1 fruit fly cellular context compared by ENCODE assay signal in the genomic region with DNA sequence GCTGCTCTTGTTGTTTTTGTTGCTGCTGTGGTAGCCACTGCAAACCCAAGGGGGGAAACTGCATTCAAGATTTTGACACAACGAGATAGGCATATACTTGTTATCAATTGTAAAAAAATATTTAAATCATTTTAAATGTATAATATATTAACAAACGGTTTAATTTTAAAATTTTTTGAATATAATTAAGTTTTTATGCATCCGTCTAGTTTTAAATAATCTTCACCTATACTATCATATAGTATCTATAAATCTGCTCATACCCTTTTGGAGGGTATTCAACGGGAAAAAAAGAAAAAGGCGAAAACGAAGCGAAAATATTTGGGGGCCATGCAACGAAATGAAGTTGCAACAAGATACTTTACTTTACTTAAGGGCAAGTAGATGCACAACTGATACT.
TF ChIP-seq lines count a peak whose summit lies in the region.

No protein-coding gene starts in this region.

TF ChIP-seq in whole organism, prepupa, 60 proteins besides CTCF, POLR2A, EP300 and RAD21 (continued from another document):
- peak; percentile 25 for TF ChIP-seq lz (GFP tag; optimal IDR thresholded peaks at IDR 0.05; lab: Kevin White, UChicago)
- peak; percentile 85 for TF ChIP-seq svp (GFP tag; lab: Kevin White, UChicago)
- no peak for TF ChIP-seq eg (GFP tag; IDR thresholded peaks at IDR 0.05; lab: Robert Waterston, UW)
- TF ChIP-seq Met (GFP tag; optimal IDR thresholded peaks at IDR 0.05; lab: Kevin White, UChicago), result peak; percentile 66
- no peak for TF ChIP-seq CG32006 (GFP tag; optimal IDR thresholded peaks at IDR 0.05; lab: Kevin White, UChicago)
- TF ChIP-seq esn (GFP tag; optimal IDR thresholded peaks at IDR 0.05; lab: Kevin White, UChicago), result peak; percentile 76
- peak; percentile 49 for TF ChIP-seq topi (GFP tag; optimal IDR thresholded peaks at IDR 0.05; lab: Kevin White, UChicago)
- TF ChIP-seq Gug (GFP tag; IDR thresholded peaks at IDR 0.05; lab: Robert Waterston, UW), result no peak
- TF ChIP-seq achi (GFP tag; optimal IDR thresholded peaks at IDR 0.05; lab: Kevin White, UChicago), result peak; percentile 41
- TF ChIP-seq Eip78C (GFP tag; lab: Kevin White, UChicago), result peak; percentile 86
- peak; percentile 58 for TF ChIP-seq CG6792 (GFP tag; optimal IDR thresholded peaks at IDR 0.05; lab: Kevin White, UChicago)
- TF ChIP-seq CG11762 (GFP tag; optimal IDR thresholded peaks at IDR 0.05; lab: Kevin White, UChicago; ENCODE audit: insufficient read depth), result peak; percentile 3
- TF ChIP-seq CG11902 (GFP tag; optimal IDR thresholded peaks at IDR 0.05; lab: Kevin White, UChicago), result peak; percentile 34
- peak; percentile 36 for TF ChIP-seq CG3032 (tag; optimal IDR thresholded peaks at IDR 0.05; lab: Kevin White, UChicago)
- TF ChIP-seq Smox (GFP tag; optimal IDR thresholded peaks at IDR 0.05; lab: Kevin White, UChicago), result peak; percentile 48
- TF ChIP-seq fd59A (GFP tag; optimal IDR thresholded peaks at IDR 0.05; lab: Kevin White, UChicago), result no peak
- TF ChIP-seq dac (GFP tag; optimal IDR thresholded peaks at IDR 0.05; lab: Kevin White, UChicago), result no peak
- no peak for TF ChIP-seq Sox102F (GFP tag; optimal IDR thresholded peaks at IDR 0.05; lab: Kevin White, UChicago)
- TF ChIP-seq CG16779 (tag; optimal IDR thresholded peaks at IDR 0.05; lab: Kevin White, UChicago), result no peak
- no peak for TF ChIP-seq Eip75B (GFP tag; optimal IDR thresholded peaks at IDR 0.05; lab: Kevin White, UChicago)
- no peak for TF ChIP-seq CG1621 (tag; optimal IDR thresholded peaks at IDR 0.05; lab: Kevin White, UChicago)
- TF ChIP-seq Hr39 (GFP tag; optimal IDR thresholded peaks at IDR 0.05; lab: Kevin White, UChicago), result peak; percentile 22
- peak; percentile 79 for TF ChIP-seq CG34406 (GFP tag; optimal IDR thresholded peaks at IDR 0.05; lab: Kevin White, UChicago)
- TF ChIP-seq salr (GFP tag; optimal IDR thresholded peaks at IDR 0.05; lab: Kevin White, UChicago), result no peak
- no peak for TF ChIP-seq CG6854 (GFP tag; optimal IDR thresholded peaks at IDR 0.05; lab: Kevin White, UChicago)
- TF ChIP-seq vri (GFP tag; optimal IDR thresholded peaks at IDR 0.05; lab: Kevin White, UChicago), result peak; percentile 5
- TF ChIP-seq Ets21C (GFP tag; optimal IDR thresholded peaks at IDR 0.05; lab: Kevin White, UChicago), result no peak
- TF ChIP-seq CG8632 (GFP tag; optimal IDR thresholded peaks at IDR 0.05; lab: Kevin White, UChicago), result peak; percentile 70
- TF ChIP-seq CG8119 (GFP tag; IDR thresholded peaks at IDR 0.05; lab: Robert Waterston, UW), result no peak
- no peak for TF ChIP-seq fkh (GFP tag; optimal IDR thresholded peaks at IDR 0.05; lab: Kevin White, UChicago)
- TF ChIP-seq CG10669 (GFP tag; optimal IDR thresholded peaks at IDR 0.05; lab: Kevin White, UChicago), result peak; percentile 9
TF ChIP-seq in whole organism, prepupa: peak in this region for 34.
